Worm (Caenorhabditis elegans) whole organism, young adult: ENCODE data around the gene egl-4.

Experiments
- Y56A3A.18 ChIP-seq: fragments of 200-800 bp; sonication (Bioruptor generic); IDR thresholded peaks from 2 replicates; pipeline ENCODE4 v1.3.6; 2022; ENCODE audit warnings: missing genetic modification reagents, missing genetic modification characterization, missing compliant biosample characterization
- Y95B8A.8 ChIP-seq: fragments of 200-800 bp; sonication (Bioruptor generic); IDR thresholded peaks from 2 replicates; pipeline ENCODE4 v1.3.6; 2022; ENCODE audit warnings: missing genetic modification reagents, missing genetic modification characterization, missing compliant biosample characterization
- egl-44 ChIP-seq: fragments of 200-800 bp; sonication (Bioruptor generic); IDR thresholded peaks from 2 replicates; pipeline ENCODE4 v1.3.6; 2022; ENCODE audit warnings: missing genetic modification reagents, missing genetic modification characterization, missing compliant biosample characterization
- ets-4 ChIP-seq: fragments of 200-800 bp; sonication (Bioruptor generic); optimal IDR thresholded peaks from 2 replicates; lab custom pipeline; 2018; ENCODE audit warnings: mild to moderate bottlenecking, missing genetic modification characterization, missing compliant biosample characterization
- him-1 ChIP-seq: sonication (generic microtip); optimal IDR thresholded peaks from 2 replicates; lab custom pipeline; 2016; ENCODE audit warnings: missing genotype, missing genetic modification reagents, missing genetic modification characterization, missing compliant biosample characterization
- hlh-26 ChIP-seq: fragments of 200-800 bp; sonication (Bioruptor generic); conservative IDR thresholded peaks from 2 replicates; pipeline ENCODE4 v1.3.6; 2022; ENCODE audit warnings: missing genetic modification reagents, missing genetic modification characterization, missing compliant biosample characterization
- lsy-27 ChIP-seq: sonication (generic microtip); optimal IDR thresholded peaks from 2 replicates; lab custom pipeline; 2017; ENCODE audit warnings: missing genetic modification characterization, mild to moderate bottlenecking, missing compliant biosample characterization, antibody characterized with exemption, missing genotype, borderline replicate concordance; ENCODE audit not compliant: insufficient read depth
- madf-6 ChIP-seq: fragments of 200-800 bp; sonication (Bioruptor generic); IDR thresholded peaks from 2 replicates; pipeline ENCODE4 v1.3.6; 2022; ENCODE audit warnings: missing genetic modification reagents, missing genetic modification characterization, missing compliant biosample characterization
- mcd-1 ChIP-seq: fragments of 200-800 bp; sonication (Bioruptor generic); IDR thresholded peaks from 2 replicates; pipeline ENCODE4 v1.3.6; 2022; ENCODE audit warnings: missing genetic modification reagents, missing genetic modification characterization, missing compliant biosample characterization
- mxl-1 ChIP-seq: sonication (generic microtip); optimal IDR thresholded peaks from 2 replicates; lab custom pipeline; 2016; ENCODE audit warnings: missing genetic modification characterization, missing compliant biosample characterization
- nhr-90 ChIP-seq: sonication (generic microtip); optimal IDR thresholded peaks from 2 replicates; lab custom pipeline; 2016; ENCODE audit warnings: missing genotype, mild to moderate bottlenecking, missing genetic modification characterization, missing compliant biosample characterization

- TF ChIP-seq mxl-1 (tag; lab: Kevin White, UChicago) (no peak), Y56A3A.18 (no peak), him-1 (tag; lab: Kevin White, UChicago) (no peak), egl-44 (GFP tag; lab: Robert Waterston, UW) (no peak), nhr-90 (tag; lab: Kevin White, UChicago) (no peak), lsy-27 (no peak), ets-4 (GFP tag; lab: Kevin White, UChicago) (no peak), mcd-1 (GFP tag; lab: Robert Waterston, UW) (no peak), Y95B8A.8 (GFP tag; lab: Robert Waterston, UW) (no peak), madf-6 (GFP tag; lab: Robert Waterston, UW) (no peak), hlh-26 (GFP tag; lab: Robert Waterston, UW) (no peak)
Measured at ce11 chrIV:1916247-1916646, 68.4 kb downstream of the egl-4 start.
